Fruit fly (Drosophila melanogaster) whole organism, prepupa: ENCODE results near the gene Lamtor5.

Experiments used
- CG10631 ChIP-seq: fragments of 200-800 bp; sonication (Bioruptor generic); optimal IDR thresholded peaks from 2 replicates; lab custom pipeline; 2016; ENCODE audit warnings: missing biosample characterization, missing genetic modification characterization
- CG8632 ChIP-seq: fragments of 200-800 bp; sonication (Bioruptor generic); optimal IDR thresholded peaks from 3 replicates; lab custom pipeline; 2016; ENCODE audit warnings: missing biosample characterization, missing genetic modification characterization
- Eip75B ChIP-seq: fragments of 200-800 bp; sonication (Bioruptor generic); optimal IDR thresholded peaks from 3 replicates; lab custom pipeline; 2016; ENCODE audit warnings: missing biosample characterization, missing genetic modification characterization
- Hr4 ChIP-seq: fragments of 200-800 bp; sonication (Bioruptor generic); optimal IDR thresholded peaks from 3 replicates; lab custom pipeline; 2016; ENCODE audit warnings: missing biosample characterization, missing genetic modification characterization

- no peak for TF ChIP-seq CG8632
- no peak for TF ChIP-seq CG10631 (GFP tag; lab: Kevin White, UChicago)
- no peak for TF ChIP-seq Eip75B (GFP tag; lab: Kevin White, UChicago)
- no peak for TF ChIP-seq Hr4
Measured at dm6 chrX:1819026-1819425, 39.7 kb downstream of the Lamtor5 start.
